Fruit fly (Drosophila melanogaster): ENCODE results near the gene Tsp74F.
A peak's percentile ranks its signal among the peaks of the same experiment; 100 is the strongest.

- no peak for TF ChIP-seq gl (tag; optimal IDR thresholded peaks at IDR 0.05)
- TF ChIP-seq Ets98B (GFP tag; IDR thresholded peaks at IDR 0.05), result peak; percentile 85
- peak; percentile 78 for TF ChIP-seq CG15710 (tag; optimal IDR thresholded peaks at IDR 0.05)
- peak; percentile 83 for TF ChIP-seq CG9948 (tag; optimal IDR thresholded peaks at IDR 0.05)
- peak; percentile 85 for TF ChIP-seq CG8159 (tag; optimal IDR thresholded peaks at IDR 0.05)
- no peak for TF ChIP-seq EcR (GFP tag; optimal IDR thresholded peaks at IDR 0.05)
- no peak for TF ChIP-seq rn (GFP tag; IDR thresholded peaks at IDR 0.05)
- TF ChIP-seq CG12605 (GFP tag; IDR thresholded peaks at IDR 0.05), result peak; percentile 52; the same call in 1 of the 2 replicates
- TF ChIP-seq CG32121 (GFP tag; IDR thresholded peaks at IDR 0.05), result peak; percentile 50; the same call in 1 of the 2 replicates
- TF ChIP-seq D1 (tag; optimal IDR thresholded peaks at IDR 0.05), result peak; percentile 40
- peak; percentile 41 for TF ChIP-seq Snoo (tag; optimal IDR thresholded peaks at IDR 0.05)
- peak; percentile 93 for TF ChIP-seq CG14655 (GFP tag; optimal IDR thresholded peaks at IDR 0.05)
Observed at dm6 chr3L:17856655-17857479, 38.8 kb downstream of the Tsp74F start, which contains the start of gene CG5535.

Measured in whole organism, pupa.